Worm (Caenorhabditis elegans) whole organism, L2 larva: Measurements from ENCODE around the gene tag-267.
A peak's percentile ranks its signal among the peaks of the same experiment; 100 is the strongest.

Source experiments
- C34F6.9 ChIP-seq: fragments of 150-350 bp; optimal IDR thresholded peaks from 2 replicates; lab custom pipeline; 2014; ENCODE audit warnings: missing biosample characterization, missing genetic modification characterization
- F13H6.1 ChIP-seq: sonication (generic microtip); optimal IDR thresholded peaks from 2 replicates; lab custom pipeline; 2016; ENCODE audit warnings: missing genetic modification characterization, missing compliant biosample characterization
- blmp-1 ChIP-seq: sonication (generic microtip); optimal IDR thresholded peaks from 2 replicates; lab custom pipeline; 2017; ENCODE audit warnings: missing genetic modification characterization, mild to moderate bottlenecking, missing compliant biosample characterization, antibody characterized with exemption, moderate library complexity; ENCODE audit not compliant: insufficient read depth
- ceh-16 ChIP-seq: fragments of 150-350 bp; optimal IDR thresholded peaks from 2 replicates; lab custom pipeline; 2014; ENCODE audit warnings: missing biosample characterization, missing genetic modification characterization
- crh-2 ChIP-seq: sonication (generic microtip); optimal IDR thresholded peaks from 2 replicates; lab custom pipeline; 2017; ENCODE audit warnings: missing biosample characterization, missing genetic modification characterization
- egl-27 ChIP-seq: sonication (generic microtip); optimal IDR thresholded peaks from 3 replicates; lab custom pipeline; 2017; ENCODE audit warnings: missing biosample characterization, missing genetic modification reagents, missing genetic modification characterization
- elt-1 ChIP-seq: fragments of 150-350 bp; optimal IDR thresholded peaks from 2 replicates; lab custom pipeline; 2014; ENCODE audit warnings: missing biosample characterization, missing genetic modification characterization
- elt-3 ChIP-seq: sonication (generic microtip); optimal IDR thresholded peaks from 2 replicates; lab custom pipeline; 2017; ENCODE audit warnings: missing biosample characterization, missing genetic modification characterization
- fos-1 ChIP-seq: fragments of 150-350 bp; optimal IDR thresholded peaks from 2 replicates; lab custom pipeline; 2014; ENCODE audit warnings: missing biosample characterization, missing genetic modification characterization
- lin-11 ChIP-seq: fragments of 150-350 bp; sonication (generic microtip); optimal IDR thresholded peaks from 2 replicates; lab custom pipeline; 2014; ENCODE audit warnings: missing biosample characterization, missing genetic modification characterization, inconsistent platforms, mixed read lengths
- mab-5 ChIP-seq: fragments of 150-350 bp; optimal IDR thresholded peaks from 2 replicates; lab custom pipeline; 2014; ENCODE audit warnings: missing biosample characterization, missing genetic modification characterization
- mbf-1 ChIP-seq: sonication (generic microtip); optimal IDR thresholded peaks from 2 replicates; lab custom pipeline; 2017; ENCODE audit warnings: missing biosample characterization, missing genetic modification characterization
- nhr-11 ChIP-seq: fragments of 150-350 bp; optimal IDR thresholded peaks from 2 replicates; lab custom pipeline; 2014; ENCODE audit warnings: missing biosample characterization, missing genetic modification characterization
- nhr-129 ChIP-seq: fragments of 150-350 bp; optimal IDR thresholded peaks from 2 replicates; lab custom pipeline; 2014; ENCODE audit warnings: missing biosample characterization, missing genetic modification characterization
- nhr-23 ChIP-seq: fragments of 150-350 bp; optimal IDR thresholded peaks from 2 replicates; lab custom pipeline; 2014; ENCODE audit warnings: missing biosample characterization, missing genetic modification reagents, missing genetic modification characterization
- nhr-237 ChIP-seq: fragments of 150-350 bp; optimal IDR thresholded peaks from 2 replicates; lab custom pipeline; 2014; ENCODE audit warnings: missing biosample characterization, missing genetic modification characterization
- nhr-25 ChIP-seq: fragments of 150-350 bp; sonication (generic microtip); optimal IDR thresholded peaks from 3 replicates; lab custom pipeline; 2014; ENCODE audit warnings: missing biosample characterization, missing genetic modification characterization
- nhr-6 ChIP-seq: fragments of 150-350 bp; optimal IDR thresholded peaks from 2 replicates; lab custom pipeline; 2014; ENCODE audit warnings: missing biosample characterization, missing genetic modification characterization
- nhr-77 ChIP-seq: fragments of 150-350 bp; optimal IDR thresholded peaks from 2 replicates; lab custom pipeline; 2014; ENCODE audit warnings: missing biosample characterization, missing genetic modification characterization
- sem-4 ChIP-seq: fragments of 150-350 bp; optimal IDR thresholded peaks from 2 replicates; lab custom pipeline; 2014; ENCODE audit warnings: missing biosample characterization, missing genetic modification reagents, missing genetic modification characterization
- sma-3 ChIP-seq: sonication (generic microtip); optimal IDR thresholded peaks from 2 replicates; lab custom pipeline; 2016; ENCODE audit warnings: missing genetic modification reagents, missing genetic modification characterization, missing compliant biosample characterization
- sma-9 ChIP-seq, 2 experiments: fragments of 150-350 bp in 1 of 2; sonication (generic microtip) in 1 of 2; optimal IDR thresholded peaks; 2 replicates each; lab custom pipeline; 2014 to 2016; ENCODE audit warnings: missing genetic modification characterization in 2 of 2, mild to moderate bottlenecking in 1 of 2, missing biosample characterization in 1 of 2, missing compliant biosample characterization in 1 of 2, missing genetic modification reagents in 1 of 2, moderate library complexity in 1 of 2
- snpc-4 ChIP-seq: fragments of 150-350 bp; optimal IDR thresholded peaks from 2 replicates; lab custom pipeline; 2014; ENCODE audit warnings: missing biosample characterization, missing genetic modification characterization
- zag-1 ChIP-seq: fragments of 150-350 bp; optimal IDR thresholded peaks from 2 replicates; lab custom pipeline; 2014; ENCODE audit warnings: missing biosample characterization, missing genetic modification characterization
- ztf-11 ChIP-seq: sonication (generic microtip); optimal IDR thresholded peaks from 2 replicates; lab custom pipeline; 2017; ENCODE audit warnings: missing biosample characterization, missing genetic modification characterization

The tag-267 gene

ce11 chrIII:649935-650334 is 9.3 kb downstream of the tag-267 start:
- TF ChIP-seq nhr-77 (tag; lab: Kevin White, UChicago) = no peak

ce11 chrIII:650539-650938 is 9.9 kb downstream of the tag-267 start:
- peak; percentile 33 for TF ChIP-seq nhr-25 (tag; lab: Kevin White, UChicago)
- TF ChIP-seq blmp-1 (tag; lab: Kevin White, UChicago) = peak; percentile 24
- TF ChIP-seq sma-3 (GFP tag; lab: Kevin White, UChicago) = peak; percentile 65
- TF ChIP-seq mbf-1 = no peak

ce11 chrIII:651587-651986 is 11.0 kb downstream of the tag-267 start:
- TF ChIP-seq ceh-16 (tag; lab: Kevin White, UChicago) (peak; percentile 8), sma-9 (GFP tag; optimal IDR thresholded peaks at IDR 0.05; lab: Kevin White, UChicago) (peak; percentile 8), sma-9 (tag; optimal IDR thresholded peaks at IDR 0.05; lab: Kevin White, UChicago) (no peak), crh-2 (tag; lab: Kevin White, UChicago) (peak; percentile 81), fos-1 (tag; lab: Kevin White, UChicago) (peak; percentile 97), nhr-6 (tag; lab: Kevin White, UChicago) (no peak)

- no peak for TF ChIP-seq snpc-4 (tag; lab: Kevin White, UChicago)
- TF ChIP-seq ztf-11 (tag; lab: Kevin White, UChicago) = no peak
- no peak for TF ChIP-seq elt-3
- TF ChIP-seq nhr-25 (tag; lab: Kevin White, UChicago) = peak; percentile 26
Observed at ce11 chrIII:654365-654764, 13.8 kb downstream of the tag-267 start.

- TF ChIP-seq nhr-25 (tag; lab: Kevin White, UChicago) (peak; percentile 33), sem-4 (tag; lab: Kevin White, UChicago) (no peak)
- TF ChIP-seq, all 48 proteins: peak for 1
Observed at ce11 chrIII:656660-657059, 16.1 kb downstream of the tag-267 start.

ce11 chrIII:657241-657640 is 16.7 kb downstream of the tag-267 start:
- peak; percentile 52 for TF ChIP-seq nhr-25 (tag; lab: Kevin White, UChicago)
- no peak for TF ChIP-seq lin-11 (tag; lab: Kevin White, UChicago)
- no peak for TF ChIP-seq nhr-11
- peak; percentile 24 for TF ChIP-seq blmp-1 (tag; lab: Kevin White, UChicago)
- peak; percentile 1 for TF ChIP-seq sem-4 (tag; lab: Kevin White, UChicago)
- TF ChIP-seq F13H6.1 = no peak

ce11 chrIII:658357-658756 is 17.8 kb downstream of the tag-267 start, which contains the start of gene C09F5.1:
Gene C09F5.1, plus strand, starts transcription at chrIII:658709.
- TF ChIP-seq nhr-25 (tag; lab: Kevin White, UChicago) (peak; percentile 49), ztf-11 (tag; lab: Kevin White, UChicago) (no peak), nhr-129 (tag; lab: Kevin White, UChicago) (peak; percentile 17)

- TF ChIP-seq nhr-237 (tag; lab: Kevin White, UChicago) = no peak
- TF ChIP-seq nhr-25 (tag; lab: Kevin White, UChicago) = no peak
- no peak for TF ChIP-seq crh-2 (tag; lab: Kevin White, UChicago)
- TF ChIP-seq zag-1 = no peak
- TF ChIP-seq elt-1 (tag; lab: Kevin White, UChicago) = no peak
- no peak for TF ChIP-seq F13H6.1
- TF ChIP-seq egl-27 = no peak
- TF ChIP-seq sma-3 (GFP tag; lab: Kevin White, UChicago) = no peak
- no peak for TF ChIP-seq nhr-23 (tag; lab: Kevin White, UChicago)
- TF ChIP-seq mbf-1 = no peak
- TF ChIP-seq mab-5 (tag; lab: Kevin White, UChicago) = no peak
- TF ChIP-seq C34F6.9 (tag; lab: Kevin White, UChicago) = no peak
Observed at ce11 chrIII:665173-665757, 24.7 kb downstream of the tag-267 start, which contains the start of gene C09F5.3. Gene C09F5.3, minus strand, starts transcription at chrIII:665266.
